Fruit fly (Drosophila melanogaster) whole organism, embryonic: Measurements from ENCODE around the gene swa.

ENCODE experiments used
- Abd-B ChIP-seq: fragments of 200-800 bp; sonication (Bioruptor generic); optimal IDR thresholded peaks from 2 replicates; lab custom pipeline; 2018; ENCODE audit warnings: missing biosample characterization, mild to moderate bottlenecking, missing genetic modification characterization, moderate library complexity
- Adf1 ChIP-seq: fragments of 200-800 bp; sonication (Bioruptor generic); IDR thresholded peaks from 2 replicates; pipeline ENCODE4 v1.3.6; 2022; ENCODE audit warnings: missing biosample characterization, missing genetic modification characterization
- Blimp-1 ChIP-seq: fragments of 200-800 bp; sonication (Bioruptor generic); optimal IDR thresholded peaks from 3 replicates; lab custom pipeline; 2018; ENCODE audit warnings: missing biosample characterization, missing genetic modification characterization, mild to moderate bottlenecking, moderate library complexity, missing genetic modification reagents
- CG1024 ChIP-seq: fragments of 200-800 bp; sonication (Bioruptor generic); IDR thresholded peaks from 2 replicates; pipeline ENCODE4 v1.3.6; 2022; ENCODE audit warnings: missing biosample characterization, missing genetic modification characterization
- CG12236 ChIP-seq: fragments of 200-800 bp; sonication (Bioruptor generic); optimal IDR thresholded peaks from 2 replicates; lab custom pipeline; 2016; ENCODE audit warnings: missing biosample characterization, missing genetic modification characterization
- CG1233 ChIP-seq: fragments of 200-800 bp; sonication (Bioruptor generic); optimal IDR thresholded peaks from 4 replicates; lab custom pipeline; 2018; ENCODE audit warnings: missing biosample characterization, mild to moderate bottlenecking, missing genetic modification characterization
- CG14710 ChIP-seq: fragments of 200-800 bp; sonication (Bioruptor generic); optimal IDR thresholded peaks from 3 replicates; lab custom pipeline; 2019; ENCODE audit warnings: missing biosample characterization, mild to moderate bottlenecking, missing genetic modification characterization, moderate library complexity
- CG1602 ChIP-seq: fragments of 200-800 bp; sonication (Bioruptor generic); optimal IDR thresholded peaks from 3 replicates; lab custom pipeline; 2016; ENCODE audit warnings: missing biosample characterization, missing genetic modification characterization
- CG18262 ChIP-seq: fragments of 200-800 bp; optimal IDR thresholded peaks from 3 replicates; lab custom pipeline; 2019; ENCODE audit warnings: missing biosample characterization, mild to moderate bottlenecking, missing genetic modification characterization, moderate library complexity
- CG2116 ChIP-seq: fragments of 200-800 bp; sonication (Bioruptor generic); optimal IDR thresholded peaks from 3 replicates; lab custom pipeline; 2018; ENCODE audit warnings: missing biosample characterization, mild to moderate bottlenecking, missing genetic modification characterization
- CG2889 ChIP-seq: fragments of 200-800 bp; sonication (Bioruptor generic); IDR thresholded peaks from 3 replicates; pipeline ENCODE4 v1.3.6; 2022; ENCODE audit warnings: missing biosample characterization, missing genetic modification characterization
- CG3281 ChIP-seq: fragments of 200-800 bp; sonication (Bioruptor generic); optimal IDR thresholded peaks from 3 replicates; lab custom pipeline; 2017; ENCODE audit warnings: missing biosample characterization, mild to moderate bottlenecking, missing genetic modification characterization
- CG3407 ChIP-seq: fragments of 200-800 bp; sonication (Bioruptor generic); optimal IDR thresholded peaks from 2 replicates; lab custom pipeline; 2018; ENCODE audit warnings: missing biosample characterization, mild to moderate bottlenecking, missing genetic modification characterization
- CG34376 ChIP-seq: fragments of 200-800 bp; sonication (Bioruptor generic); optimal IDR thresholded peaks from 2 replicates; lab custom pipeline; 2018; ENCODE audit warnings: missing biosample characterization, mild to moderate bottlenecking, missing genetic modification characterization
- CG3995 ChIP-seq: fragments of 200-800 bp; sonication (Bioruptor generic); optimal IDR thresholded peaks from 3 replicates; lab custom pipeline; 2016; ENCODE audit warnings: missing biosample characterization, missing genetic modification characterization
- CG4360 ChIP-seq: fragments of 200-800 bp; sonication (Bioruptor generic); IDR thresholded peaks from 2 replicates; pipeline ENCODE4 v1.3.6; 2022; ENCODE audit warnings: missing biosample characterization, missing genetic modification characterization
- CG6254 ChIP-seq: fragments of 200-800 bp; sonication (Bioruptor generic); optimal IDR thresholded peaks from 3 replicates; lab custom pipeline; 2017; ENCODE audit warnings: mild to moderate bottlenecking, missing biosample characterization, missing genetic modification reagents, missing genetic modification characterization
- CG7745 ChIP-seq: fragments of 200-800 bp; sonication (Bioruptor generic); optimal IDR thresholded peaks from 2 replicates; lab custom pipeline; 2018; ENCODE audit warnings: missing biosample characterization, mild to moderate bottlenecking, missing genetic modification characterization, moderate library complexity
- CG7786 ChIP-seq: fragments of 200-800 bp; sonication (Bioruptor generic); optimal IDR thresholded peaks from 2 replicates; lab custom pipeline; 2016; ENCODE audit warnings: missing biosample characterization, missing genetic modification characterization
- CG9797 ChIP-seq: fragments of 200-800 bp; sonication (Bioruptor generic); optimal IDR thresholded peaks from 3 replicates; lab custom pipeline; 2018; ENCODE audit warnings: missing biosample characterization, mild to moderate bottlenecking, missing genetic modification characterization
- D ChIP-seq, 2 experiments: fragments of 200-800 bp in 1 of 2; fragments of >200 bp in 1 of 2; sonication (Bioruptor generic) in 1 of 2; optimal IDR thresholded peaks; 2 replicates in 1 of 2; 3 replicates in 1 of 2; lab custom pipeline; 2017; ENCODE audit warnings: mild to moderate bottlenecking in 1 of 2, missing biosample characterization in 1 of 2, missing genetic modification characterization in 1 of 2, missing genetic modification reagents in 1 of 2
- Dip3 ChIP-seq: fragments of 200-800 bp; sonication (Bioruptor generic); optimal IDR thresholded peaks from 3 replicates; lab custom pipeline; 2016; ENCODE audit warnings: missing biosample characterization, missing genetic modification characterization
- Gsc ChIP-seq: fragments of 200-800 bp; sonication (Bioruptor generic); IDR thresholded peaks from 2 replicates; pipeline ENCODE4 v1.3.6; 2022; ENCODE audit warnings: missing biosample characterization, missing genetic modification characterization
- HLHmδ ChIP-seq: fragments of 200-800 bp; sonication (Bioruptor generic); optimal IDR thresholded peaks from 2 replicates; lab custom pipeline; 2018; ENCODE audit warnings: missing biosample characterization, mild to moderate bottlenecking, missing genetic modification characterization, moderate library complexity
- Hey ChIP-seq: fragments of 200-800 bp; sonication (Bioruptor generic); optimal IDR thresholded peaks from 3 replicates; lab custom pipeline; 2018; ENCODE audit warnings: missing biosample characterization, mild to moderate bottlenecking, missing genetic modification characterization
- Hmx ChIP-seq: fragments of 200-800 bp; sonication (Bioruptor generic); optimal IDR thresholded peaks from 2 replicates; lab custom pipeline; 2016; ENCODE audit warnings: missing biosample characterization, missing genetic modification characterization
- Hr3 ChIP-seq: fragments of 200-800 bp; sonication (Bioruptor generic); optimal IDR thresholded peaks from 3 replicates; lab custom pipeline; 2016; ENCODE audit warnings: missing biosample characterization, missing genetic modification characterization
- Poxn ChIP-seq: fragments of 200-800 bp; sonication (Bioruptor generic); IDR thresholded peaks from 2 replicates; pipeline ENCODE4 v1.3.6; 2022; ENCODE audit warnings: missing biosample characterization, missing genetic modification characterization
- Sin3A ChIP-seq: fragments of >200 bp; optimal IDR thresholded peaks from 2 replicates; lab custom pipeline; 2018
- ab ChIP-seq: fragments of 200-800 bp; sonication (Bioruptor generic); optimal IDR thresholded peaks from 2 replicates; lab custom pipeline; 2016; ENCODE audit warnings: missing biosample characterization, missing genetic modification characterization
- bigmax ChIP-seq: fragments of 200-800 bp; sonication (Bioruptor generic); optimal IDR thresholded peaks from 2 replicates; lab custom pipeline; 2018; ENCODE audit warnings: missing biosample characterization, mild to moderate bottlenecking, missing genetic modification characterization
- chinmo ChIP-seq: fragments of 200-800 bp; sonication (Bioruptor generic); IDR thresholded peaks from 4 replicates; pipeline ENCODE4 v1.3.6; 2022; ENCODE audit warnings: missing biosample characterization, missing genetic modification characterization; ENCODE audit not compliant: partially characterized antibody
- crc ChIP-seq: fragments of 200-800 bp; sonication (Bioruptor generic); optimal IDR thresholded peaks from 2 replicates; lab custom pipeline; 2016; ENCODE audit warnings: missing biosample characterization, missing genetic modification characterization
- dimm ChIP-seq: fragments of 200-800 bp; sonication (Bioruptor generic); IDR thresholded peaks from 2 replicates; pipeline ENCODE4 v1.3.6; 2022; ENCODE audit warnings: missing biosample characterization, missing genetic modification characterization
- eve ChIP-seq, 2 experiments: fragments of >200 bp; optimal IDR thresholded peaks; 2 replicates each; lab custom pipeline; 2017; ENCODE audit warnings: missing biosample characterization in 2 of 2, missing genetic modification characterization in 2 of 2
- eyg ChIP-seq: fragments of 200-800 bp; sonication (Bioruptor generic); optimal IDR thresholded peaks from 3 replicates; lab custom pipeline; 2016; ENCODE audit warnings: missing biosample characterization, missing genetic modification characterization
- gce ChIP-seq: fragments of 200-800 bp; sonication (Bioruptor generic); IDR thresholded peaks from 3 replicates; pipeline ENCODE4 v1.3.6; 2022; ENCODE audit warnings: missing biosample characterization, missing genetic modification characterization
- gcm2 ChIP-seq: fragments of 200-800 bp; sonication (Bioruptor generic); optimal IDR thresholded peaks from 2 replicates; lab custom pipeline; 2016; ENCODE audit warnings: missing biosample characterization, missing genetic modification characterization
- ind ChIP-seq: fragments of 200-800 bp; sonication (Bioruptor generic); optimal IDR thresholded peaks from 3 replicates; lab custom pipeline; 2016; ENCODE audit warnings: missing biosample characterization, missing genetic modification characterization
- jing ChIP-seq: fragments of 200-800 bp; sonication (Bioruptor generic); optimal IDR thresholded peaks from 2 replicates; lab custom pipeline; 2018; ENCODE audit warnings: missing biosample characterization, mild to moderate bottlenecking, missing genetic modification characterization
- klu ChIP-seq: fragments of 200-800 bp; sonication (Bioruptor generic); IDR thresholded peaks from 2 replicates; pipeline ENCODE4 v1.3.6; 2022; ENCODE audit warnings: missing biosample characterization, missing genetic modification characterization
- kni ChIP-seq: fragments of 200-800 bp; sonication (Bioruptor generic); optimal IDR thresholded peaks from 3 replicates; lab custom pipeline; 2017; ENCODE audit warnings: mild to moderate bottlenecking, missing biosample characterization, missing genetic modification reagents, missing genetic modification characterization
- lab ChIP-seq: fragments of 200-800 bp; sonication (Bioruptor generic); optimal IDR thresholded peaks from 3 replicates; lab custom pipeline; 2017; ENCODE audit warnings: missing biosample characterization, missing genetic modification characterization, mild to moderate bottlenecking, moderate library complexity, missing genetic modification reagents
- mirr ChIP-seq: fragments of 200-800 bp; sonication (Bioruptor generic); optimal IDR thresholded peaks from 3 replicates; lab custom pipeline; 2018; ENCODE audit warnings: missing biosample characterization, mild to moderate bottlenecking, missing genetic modification characterization
- p53 ChIP-seq: fragments of 200-800 bp; sonication (Bioruptor generic); optimal IDR thresholded peaks from 2 replicates; lab custom pipeline; 2016; ENCODE audit warnings: missing biosample characterization, missing genetic modification characterization
- pros ChIP-seq: fragments of 200-800 bp; sonication (Bioruptor generic); optimal IDR thresholded peaks from 3 replicates; lab custom pipeline; 2019; ENCODE audit warnings: missing biosample characterization, mild to moderate bottlenecking, missing genetic modification characterization, moderate library complexity
- ro ChIP-seq: fragments of 200-800 bp; sonication (Bioruptor generic); IDR thresholded peaks from 2 replicates; pipeline ENCODE4 v1.3.6; 2022; ENCODE audit warnings: missing biosample characterization, missing genetic modification characterization
- seq ChIP-seq: fragments of 200-800 bp; sonication (Bioruptor generic); IDR thresholded peaks from 2 replicates; pipeline ENCODE4 v1.3.6; 2022; ENCODE audit warnings: missing biosample characterization, missing genetic modification characterization
- sob ChIP-seq: fragments of 200-800 bp; sonication (Bioruptor generic); IDR thresholded peaks from 2 replicates; pipeline ENCODE4 v1.3.6; 2022; ENCODE audit warnings: missing biosample characterization, missing genetic modification characterization
- tin ChIP-seq: fragments of 200-800 bp; sonication (Bioruptor generic); optimal IDR thresholded peaks from 3 replicates; lab custom pipeline; 2016; ENCODE audit warnings: missing biosample characterization, missing genetic modification characterization
- z ChIP-seq: fragments of 200-800 bp; sonication (Bioruptor generic); IDR thresholded peaks from 3 replicates; pipeline ENCODE4 v1.3.6; 2022; ENCODE audit warnings: missing biosample characterization, missing genetic modification characterization

Gene swa

DNA sequence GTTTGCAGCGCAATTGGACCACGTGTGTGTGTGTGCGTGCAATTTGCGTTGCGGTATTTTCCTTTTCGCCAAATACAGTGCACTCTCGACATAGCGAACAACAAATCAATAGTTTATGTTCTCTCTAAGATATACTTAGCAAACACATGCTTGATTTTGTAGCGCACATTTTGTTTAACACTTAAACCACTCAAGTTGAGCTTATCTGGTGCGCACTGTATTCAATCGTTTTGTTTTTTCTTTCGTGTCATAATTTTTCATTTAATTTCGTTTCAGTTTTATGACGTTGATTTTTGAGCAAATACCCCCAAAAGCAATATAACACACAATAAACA lies 816 bp upstream of the swa start (continued):
- peak; percentile 78 for TF ChIP-seq CG1024 (GFP tag; lab: Robert Waterston, UW)
- TF ChIP-seq Hey (tag; lab: Kevin White, UChicago): peak; percentile 70
- TF ChIP-seq CG4360 (GFP tag; lab: Robert Waterston, UW): no peak
- peak; percentile 52 for TF ChIP-seq p53 (GFP tag; lab: Kevin White, UChicago)
- peak; percentile 61 for TF ChIP-seq CG12236 (GFP tag; lab: Kevin White, UChicago)
- peak; percentile 55 for TF ChIP-seq Adf1 (GFP tag; lab: Robert Waterston, UW)
- TF ChIP-seq eyg (GFP tag; lab: Kevin White, UChicago): peak; percentile 70
- TF ChIP-seq crc (GFP tag; lab: Kevin White, UChicago): peak; percentile 77
- TF ChIP-seq CG7745 (tag; lab: Kevin White, UChicago): no peak
- no peak for TF ChIP-seq Sin3A (lab: Kevin White, UChicago)
- peak; percentile 8 for TF ChIP-seq CG2116 (GFP tag; lab: Kevin White, UChicago)
- TF ChIP-seq seq: peak; percentile 85
- TF ChIP-seq CG14710 (tag; lab: Kevin White, UChicago): no peak
- TF ChIP-seq tin: peak; percentile 81
- no peak for TF ChIP-seq CG9797 (GFP tag; lab: Kevin White, UChicago)
- TF ChIP-seq Hr3: peak; percentile 59
- peak; percentile 64 for TF ChIP-seq Blimp-1
- peak; percentile 88 for TF ChIP-seq ind (GFP tag; lab: Kevin White, UChicago)
- TF ChIP-seq mirr: peak; percentile 91
- TF ChIP-seq pros (GFP tag; lab: Kevin White, UChicago): no peak
- peak; percentile 65 for TF ChIP-seq ab (GFP tag; lab: Kevin White, UChicago)
- peak; percentile 88 for TF ChIP-seq CG2889 (GFP tag; lab: Robert Waterston, UW)
- TF ChIP-seq CG3995 (GFP tag; lab: Kevin White, UChicago): peak; percentile 47
- TF ChIP-seq CG1602 (GFP tag; lab: Kevin White, UChicago): peak; percentile 65
- TF ChIP-seq Poxn (GFP tag; lab: Robert Waterston, UW): peak; percentile 74
- TF ChIP-seq CG6254 (GFP tag; lab: Kevin White, UChicago): peak; percentile 7
- TF ChIP-seq Dip3 (GFP tag; lab: Kevin White, UChicago): peak; percentile 88
- peak; percentile 89 for TF ChIP-seq CG7786 (GFP tag; lab: Kevin White, UChicago)
- TF ChIP-seq klu (GFP tag; lab: Robert Waterston, UW): peak; percentile 78
- TF ChIP-seq Hmx (GFP tag; lab: Kevin White, UChicago): peak; percentile 64
- TF ChIP-seq D (optimal IDR thresholded peaks at IDR 0.05; lab: Kevin White, UChicago): no peak
- TF ChIP-seq D (GFP tag; optimal IDR thresholded peaks at IDR 0.05; lab: Kevin White, UChicago): peak; percentile 50
- peak; percentile 93 for TF ChIP-seq lab
- TF ChIP-seq eve (GFP tag; optimal IDR thresholded peaks at IDR 0.05; lab: Kevin White, UChicago): no peak
- no peak for TF ChIP-seq HLHmδ
- no peak for TF ChIP-seq Gsc
- TF ChIP-seq CG3281: peak; percentile 89
- peak; percentile 82 for TF ChIP-seq CG1233
- TF ChIP-seq chinmo (GFP tag; lab: Robert Waterston, UW): no peak
- peak; percentile 82 for TF ChIP-seq Abd-B (GFP tag; lab: Kevin White, UChicago)
- peak; percentile 58 for TF ChIP-seq CG18262 (tag; lab: Kevin White, UChicago)
- 0 out of 3 replicates have a peak, but pooled peaks have one; percentile 35 for TF ChIP-seq z
- peak; percentile 92 for TF ChIP-seq sob
- no peak for TF ChIP-seq bigmax (GFP tag; lab: Kevin White, UChicago)
- peak; percentile 36; the same call in 1 of the 2 replicates for TF ChIP-seq ro (GFP tag; lab: Robert Waterston, UW)
- TF ChIP-seq kni: peak; percentile 11
- TF ChIP-seq CG34376 (GFP tag; lab: Kevin White, UChicago): peak; percentile 90
- TF ChIP-seq jing (GFP tag; lab: Kevin White, UChicago): peak; percentile 70
- peak; percentile 82 for TF ChIP-seq gcm2 (GFP tag; lab: Kevin White, UChicago)
- peak; percentile 74; the same call in 1 of the 3 replicates for TF ChIP-seq gce (GFP tag; lab: Robert Waterston, UW)
- TF ChIP-seq CG3407 (GFP tag; lab: Kevin White, UChicago): peak; percentile 21
- TF ChIP-seq dimm (GFP tag; lab: Robert Waterston, UW): peak; percentile 47; the same call in 1 of the 2 replicates
